Worm (Caenorhabditis elegans) whole organism, L2 larva: ENCODE measurements around the gene clec-124.
"Not testable (repeated sequence)": the region's sequence is repeated elsewhere in the genome, so short reads cannot be mapped to it uniquely, and the experiment has no call there.

Source experiments
- F13H6.1 ChIP-seq: sonication (generic microtip); optimal IDR thresholded peaks from 2 replicates; lab custom pipeline; 2016; ENCODE audit warnings: missing genetic modification characterization, missing compliant biosample characterization
- ZK546.5 ChIP-seq: sonication (generic microtip); optimal IDR thresholded peaks from 2 replicates; lab custom pipeline; 2017; ENCODE audit warnings: missing biosample characterization, missing genetic modification characterization
- ama-1 ChIP-seq: fragments of 150-350 bp; optimal IDR thresholded peaks from 2 replicates; lab custom pipeline; 2018; ENCODE audit warnings: inconsistent platforms
- blmp-1 ChIP-seq: sonication (generic microtip); optimal IDR thresholded peaks from 2 replicates; lab custom pipeline; 2017; ENCODE audit warnings: missing genetic modification characterization, mild to moderate bottlenecking, missing compliant biosample characterization, antibody characterized with exemption, moderate library complexity; ENCODE audit not compliant: insufficient read depth
- ceh-16 ChIP-seq: fragments of 150-350 bp; optimal IDR thresholded peaks from 2 replicates; lab custom pipeline; 2014; ENCODE audit warnings: missing biosample characterization, missing genetic modification characterization
- ceh-82 ChIP-seq: fragments of 150-350 bp; optimal IDR thresholded peaks from 2 replicates; lab custom pipeline; 2014; ENCODE audit warnings: missing biosample characterization, missing genetic modification characterization
- dmd-4 ChIP-seq: sonication (generic microtip); optimal IDR thresholded peaks from 2 replicates; lab custom pipeline; 2017; ENCODE audit warnings: missing biosample characterization, missing genetic modification characterization
- egl-27 ChIP-seq: sonication (generic microtip); optimal IDR thresholded peaks from 3 replicates; lab custom pipeline; 2017; ENCODE audit warnings: missing biosample characterization, missing genetic modification reagents, missing genetic modification characterization
- elt-1 ChIP-seq: fragments of 150-350 bp; optimal IDR thresholded peaks from 2 replicates; lab custom pipeline; 2014; ENCODE audit warnings: missing biosample characterization, missing genetic modification characterization
- elt-3 ChIP-seq: sonication (generic microtip); optimal IDR thresholded peaks from 2 replicates; lab custom pipeline; 2017; ENCODE audit warnings: missing biosample characterization, missing genetic modification characterization
- fos-1 ChIP-seq: fragments of 150-350 bp; optimal IDR thresholded peaks from 2 replicates; lab custom pipeline; 2014; ENCODE audit warnings: missing biosample characterization, missing genetic modification characterization
- gmeb-1 ChIP-seq: fragments of 150-350 bp; optimal IDR thresholded peaks from 2 replicates; lab custom pipeline; 2014; ENCODE audit warnings: missing biosample characterization, missing genetic modification characterization
- lin-11 ChIP-seq: fragments of 150-350 bp; sonication (generic microtip); optimal IDR thresholded peaks from 2 replicates; lab custom pipeline; 2014; ENCODE audit warnings: missing biosample characterization, missing genetic modification characterization, inconsistent platforms, mixed read lengths
- lin-13 ChIP-seq: fragments of 150-350 bp; optimal IDR thresholded peaks from 2 replicates; lab custom pipeline; 2014; ENCODE audit warnings: missing biosample characterization, missing genetic modification reagents, missing genetic modification characterization
- lin-39 ChIP-seq: fragments of 150-350 bp; optimal IDR thresholded peaks from 2 replicates; lab custom pipeline; 2014; ENCODE audit warnings: missing biosample characterization, missing genetic modification reagents, missing genetic modification characterization
- lsy-2 ChIP-seq, 2 experiments: fragments of 150-350 bp in 1 of 2; sonication (generic microtip) in 1 of 2; optimal IDR thresholded peaks; 2 replicates each; lab custom pipeline; 2014 to 2017; ENCODE audit warnings: missing biosample characterization in 2 of 2, missing genetic modification characterization in 2 of 2
- mab-5 ChIP-seq: fragments of 150-350 bp; optimal IDR thresholded peaks from 2 replicates; lab custom pipeline; 2014; ENCODE audit warnings: missing biosample characterization, missing genetic modification characterization
- mbf-1 ChIP-seq: sonication (generic microtip); optimal IDR thresholded peaks from 2 replicates; lab custom pipeline; 2017; ENCODE audit warnings: missing biosample characterization, missing genetic modification characterization
- nhr-10 ChIP-seq: sonication (generic microtip); optimal IDR thresholded peaks from 2 replicates; lab custom pipeline; 2017; ENCODE audit warnings: missing biosample characterization, missing genetic modification characterization
- nhr-11 ChIP-seq: fragments of 150-350 bp; optimal IDR thresholded peaks from 2 replicates; lab custom pipeline; 2014; ENCODE audit warnings: missing biosample characterization, missing genetic modification characterization
- nhr-12 ChIP-seq: fragments of 150-350 bp; optimal IDR thresholded peaks from 2 replicates; lab custom pipeline; 2014; ENCODE audit warnings: missing biosample characterization, missing genetic modification characterization
- nhr-23 ChIP-seq: fragments of 150-350 bp; optimal IDR thresholded peaks from 2 replicates; lab custom pipeline; 2014; ENCODE audit warnings: missing biosample characterization, missing genetic modification reagents, missing genetic modification characterization
- nhr-77 ChIP-seq: fragments of 150-350 bp; optimal IDR thresholded peaks from 2 replicates; lab custom pipeline; 2014; ENCODE audit warnings: missing biosample characterization, missing genetic modification characterization
- sem-4 ChIP-seq: fragments of 150-350 bp; optimal IDR thresholded peaks from 2 replicates; lab custom pipeline; 2014; ENCODE audit warnings: missing biosample characterization, missing genetic modification reagents, missing genetic modification characterization
- skn-1 ChIP-seq: sonication (generic microtip); optimal IDR thresholded peaks from 2 replicates; lab custom pipeline; 2017; ENCODE audit warnings: missing biosample characterization, missing genetic modification characterization
- snpc-4 ChIP-seq: fragments of 150-350 bp; optimal IDR thresholded peaks from 2 replicates; lab custom pipeline; 2014; ENCODE audit warnings: missing biosample characterization, missing genetic modification characterization
- ztf-1 ChIP-seq: fragments of 200-800 bp; sonication (Bioruptor generic); conservative IDR thresholded peaks from 2 replicates; pipeline ENCODE4 v1.3.6; 2022; ENCODE audit warnings: missing genetic modification characterization, missing compliant biosample characterization
- ztf-11 ChIP-seq: sonication (generic microtip); optimal IDR thresholded peaks from 2 replicates; lab custom pipeline; 2017; ENCODE audit warnings: missing biosample characterization, missing genetic modification characterization
- ztf-4 ChIP-seq: fragments of 150-350 bp; optimal IDR thresholded peaks from 2 replicates; lab custom pipeline; 2014; ENCODE audit warnings: missing biosample characterization, missing genetic modification characterization

clec-124 gene

ce11 chrII:3278634-3279033 lies 29.1 kb downstream of the clec-124 start, which contains the start of gene wht-4:
wht-4 (plus strand) TSS chrII:3278934.
- TF ChIP-seq ztf-11 (no peak), egl-27 (tag; lab: Kevin White, UChicago) (no peak), ceh-16 (no peak), ztf-4 (no peak), ZK546.5 (tag; lab: Kevin White, UChicago) (no peak), lin-39 (tag; lab: Kevin White, UChicago) (no peak), skn-1 (tag; lab: Kevin White, UChicago) (no peak), lin-11 (tag; lab: Kevin White, UChicago) (no peak), ceh-82 (tag; lab: Kevin White, UChicago) (no peak), nhr-12 (no peak), nhr-11 (tag; lab: Kevin White, UChicago) (no peak)

ce11 chrII:3282353-3282752 lies 32.8 kb downstream of the clec-124 start, which contains the start of gene nep-13:
nep-13 (plus strand) TSS chrII:3282653.
- no peak for TF ChIP-seq lin-13
- no peak for TF ChIP-seq ceh-82 (tag; lab: Kevin White, UChicago)
- TF ChIP-seq fos-1 (tag; lab: Kevin White, UChicago), result no peak
- no peak for TF ChIP-seq ztf-1
- no peak for TF ChIP-seq dmd-4 (tag; lab: Kevin White, UChicago)
- no peak for TF ChIP-seq nhr-10 (tag; lab: Kevin White, UChicago)
- TF ChIP-seq nhr-23, result no peak
- no peak for TF ChIP-seq elt-1 (tag; lab: Kevin White, UChicago)
- TF ChIP-seq ztf-11, result no peak
- no peak for TF ChIP-seq lsy-2 (tag; optimal IDR thresholded peaks at IDR 0.05; lab: Kevin White, UChicago)
- no peak for TF ChIP-seq F13H6.1 (tag; lab: Kevin White, UChicago)
- TF ChIP-seq sem-4, result no peak
- TF ChIP-seq, all 48 proteins: peak for 0

ce11 chrII:3284558-3284957 lies 35.1 kb downstream of the clec-124 start, which contains the start of gene scl-15:
scl-15 (minus strand) TSS chrII:3284658.
- TF ChIP-seq ztf-4, result no peak

- TF ChIP-seq nhr-77 (tag; lab: Kevin White, UChicago) (no peak), ama-1 (lab: Kevin White, UChicago) (no peak), dmd-4 (tag; lab: Kevin White, UChicago) (no peak), blmp-1 (tag; lab: Kevin White, UChicago) (no peak), snpc-4 (tag; lab: Kevin White, UChicago) (no peak), skn-1 (tag; lab: Kevin White, UChicago) (no peak), lsy-2 (tag; optimal IDR thresholded peaks at IDR 0.05; lab: Kevin White, UChicago) (no peak), mbf-1 (tag; lab: Kevin White, UChicago) (no peak)
Observed at ce11 chrII:3287073-3287472, 37.6 kb downstream of the clec-124 start, which contains the start of gene sri-63. sri-63 (plus strand) TSS chrII:3287373.

- TF ChIP-seq ceh-82, dmd-4, nhr-10 (tag; lab: Kevin White, UChicago): not testable (repeated sequence)
- TF ChIP-seq, all 48 proteins: peak for 0; not testable (repeated sequence) for 48
Observed at ce11 chrII:3290544-3290943, 41.0 kb downstream of the clec-124 start, which contains the start of gene F39E9.14. F39E9.14 (minus strand) TSS chrII:3290644.

- TF ChIP-seq gmeb-1 (tag; lab: Kevin White, UChicago) (peak; percentile 9), blmp-1 (tag; lab: Kevin White, UChicago) (no peak), fos-1 (tag; lab: Kevin White, UChicago) (peak; percentile 58)
Observed at ce11 chrII:3295193-3295592, 45.7 kb downstream of the clec-124 start, which contains the start of gene btb-17. btb-17 (plus strand) TSS chrII:3295405.

ce11 chrII:3296644-3297043 lies 47.1 kb downstream of the clec-124 start, which contains the start of gene btb-16:
btb-16 (plus strand) TSS chrII:3296883.
- no peak for TF ChIP-seq lin-39 (tag; lab: Kevin White, UChicago)
- TF ChIP-seq F13H6.1 (tag; lab: Kevin White, UChicago), result no peak
- no peak for TF ChIP-seq elt-3 (tag; lab: Kevin White, UChicago)
- TF ChIP-seq fos-1 (tag; lab: Kevin White, UChicago), result peak; percentile 45
- TF ChIP-seq elt-1 (tag; lab: Kevin White, UChicago), result no peak
- no peak for TF ChIP-seq mab-5
- no peak for TF ChIP-seq ceh-16
